Worm (Caenorhabditis elegans): Measurements from ENCODE around the gene ZK1086.3.

ce11 chrX:13774144-13774543, 16.5 kb upstream of the ZK1086.3 start:
- TF ChIP-seq hlh-26 (GFP tag; conservative IDR thresholded peaks at IDR 0.05) (no peak), xnd-1 (tag; optimal IDR thresholded peaks at IDR 0.05) (no peak), T26A5.8 (tag; optimal IDR thresholded peaks at IDR 0.05) (no peak), hrde-1 (tag; optimal IDR thresholded peaks at IDR 0.05; ENCODE audit: borderline replicate concordance) (no peak)

Measured in whole organism, young adult.